Fruit fly (Drosophila melanogaster) Kc167 (cell line): ENCODE results near the gene Jhbp12.

Source experiments
- Myc ChIP-seq: fragments of >200 bp; optimal IDR thresholded peaks from 2 replicates; lab custom pipeline; 2017; ENCODE audit warnings: missing external identifiers
- Sin3A ChIP-seq: fragments of >200 bp; optimal IDR thresholded peaks from 2 replicates; lab custom pipeline; 2018; ENCODE audit warnings: missing external identifiers
- h ChIP-seq: fragments of >200 bp; optimal IDR thresholded peaks from 3 replicates; lab custom pipeline; 2018; ENCODE audit warnings: missing external identifiers
- insv ChIP-seq: fragments of >200 bp; optimal IDR thresholded peaks from 3 replicates; lab custom pipeline; 2018; ENCODE audit warnings: missing external identifiers
- psq ChIP-seq: fragments of >200 bp; optimal IDR thresholded peaks from 2 replicates; lab custom pipeline; 2017; ENCODE audit warnings: missing external identifiers
- ttk ChIP-seq: sonication (Bioruptor generic); optimal IDR thresholded peaks from 2 replicates; lab custom pipeline; 2017; ENCODE audit warnings: missing external identifiers

The Jhbp12 gene

dm6 chr3R:24530328-24530727 is 5.7 kb downstream of the Jhbp12 start, which contains the start of the genes CG13623 and ana1:
CG13623 (minus strand) TSS chr3R:24530558.
ana1 (plus strand) TSS chr3R:24530576.
- TF ChIP-seq Sin3A (lab: Kevin White, UChicago) (no peak), Myc (no peak), ttk (lab: Kevin White, UChicago) (no peak)

dm6 chr3R:24543033-24543675 is 18.6 kb downstream of the Jhbp12 start:
- TF ChIP-seq ttk (lab: Kevin White, UChicago) (no peak), psq (no peak), Myc (no peak)

- TF ChIP-seq Sin3A (lab: Kevin White, UChicago) (no peak), Myc (no peak), insv (lab: Kevin White, UChicago) (no peak)
Observed at dm6 chr3R:24543676-24544277, 19.2 kb downstream of the Jhbp12 start, which contains the start of gene Cftr. Cftr (minus strand) TSS chr3R:24543914.

- TF ChIP-seq insv (lab: Kevin White, UChicago), result no peak
- TF ChIP-seq psq, result no peak
- no peak for TF ChIP-seq Myc
- TF ChIP-seq h (lab: Kevin White, UChicago), result no peak
- TF ChIP-seq Sin3A (lab: Kevin White, UChicago), result no peak
- no peak for TF ChIP-seq ttk (lab: Kevin White, UChicago)
Observed at dm6 chr3R:24544388-24544787, 19.8 kb downstream of the Jhbp12 start, which contains the start of gene Esyt2. Esyt2 (plus strand) TSS chr3R:24544719.

- TF ChIP-seq ttk (lab: Kevin White, UChicago) (no peak), psq (no peak), h (lab: Kevin White, UChicago) (no peak), Sin3A (lab: Kevin White, UChicago) (no peak), insv (lab: Kevin White, UChicago) (no peak), Myc (no peak)
Observed at dm6 chr3R:24548216-24548615, 23.6 kb downstream of the Jhbp12 start.

dm6 chr3R:24548832-24549231 is 24.2 kb downstream of the Jhbp12 start:
- TF ChIP-seq Sin3A (lab: Kevin White, UChicago) (no peak), h (lab: Kevin White, UChicago) (no peak), Myc (no peak), psq (no peak), ttk (lab: Kevin White, UChicago) (no peak), insv (lab: Kevin White, UChicago) (no peak)

dm6 chr3R:24549834-24550233 is 25.2 kb downstream of the Jhbp12 start:
- no peak for TF ChIP-seq Sin3A (lab: Kevin White, UChicago)
- no peak for TF ChIP-seq psq
- TF ChIP-seq insv (lab: Kevin White, UChicago), result no peak
- no peak for TF ChIP-seq Myc
- no peak for TF ChIP-seq h (lab: Kevin White, UChicago)
- TF ChIP-seq ttk (lab: Kevin White, UChicago), result no peak

- TF ChIP-seq Sin3A (lab: Kevin White, UChicago), result no peak
- no peak for TF ChIP-seq h (lab: Kevin White, UChicago)
- no peak for TF ChIP-seq Myc
- TF ChIP-seq ttk (lab: Kevin White, UChicago), result no peak
- TF ChIP-seq psq, result no peak
- no peak for TF ChIP-seq insv (lab: Kevin White, UChicago)
Observed at dm6 chr3R:24550802-24551391, 26.3 kb downstream of the Jhbp12 start.

dm6 chr3R:24555150-24555549 is 30.6 kb downstream of the Jhbp12 start:
- TF ChIP-seq h (lab: Kevin White, UChicago), result no peak
- TF ChIP-seq psq, result no peak
- TF ChIP-seq Sin3A (lab: Kevin White, UChicago), result no peak
- TF ChIP-seq Myc, result no peak
- no peak for TF ChIP-seq insv (lab: Kevin White, UChicago)
- no peak for TF ChIP-seq ttk (lab: Kevin White, UChicago)

- TF ChIP-seq psq, result no peak
- no peak for TF ChIP-seq ttk (lab: Kevin White, UChicago)
- no peak for TF ChIP-seq h (lab: Kevin White, UChicago)
- TF ChIP-seq insv (lab: Kevin White, UChicago), result no peak
- TF ChIP-seq Myc, result no peak
- no peak for TF ChIP-seq Sin3A (lab: Kevin White, UChicago)
Observed at dm6 chr3R:24555932-24556331, 31.3 kb downstream of the Jhbp12 start.

- no peak for TF ChIP-seq psq
- no peak for TF ChIP-seq Myc
- no peak for TF ChIP-seq insv (lab: Kevin White, UChicago)
- TF ChIP-seq Sin3A (lab: Kevin White, UChicago), result no peak
- no peak for TF ChIP-seq ttk (lab: Kevin White, UChicago)
- TF ChIP-seq h (lab: Kevin White, UChicago), result no peak
Observed at dm6 chr3R:24556554-24556953, 32.0 kb downstream of the Jhbp12 start.

- no peak for TF ChIP-seq Sin3A (lab: Kevin White, UChicago)
- no peak for TF ChIP-seq h (lab: Kevin White, UChicago)
- no peak for TF ChIP-seq psq
- TF ChIP-seq insv (lab: Kevin White, UChicago), result no peak
- no peak for TF ChIP-seq Myc
- TF ChIP-seq ttk (lab: Kevin White, UChicago), result no peak
Observed at dm6 chr3R:24557020-24557465, 32.4 kb downstream of the Jhbp12 start.
